Worm (Caenorhabditis elegans) whole organism, young adult: Measurements from ENCODE around the gene C02E7.7.

ENCODE experiments used
- B0261.1 ChIP-seq: sonication (generic microtip); optimal IDR thresholded peaks from 2 replicates; lab custom pipeline; 2016; ENCODE audit warnings: mild to moderate bottlenecking, missing genetic modification characterization, moderate library complexity, missing compliant biosample characterization
- C06A6.2 ChIP-seq: fragments of 200-800 bp; sonication (Bioruptor generic); conservative IDR thresholded peaks from 2 replicates; pipeline ENCODE4 v1.3.6; 2022; ENCODE audit warnings: missing genetic modification characterization, missing compliant biosample characterization
- C17E4.6 ChIP-seq: fragments of 200-800 bp; sonication (Bioruptor generic); IDR thresholded peaks from 2 replicates; pipeline ENCODE4 v1.3.6; 2022; ENCODE audit warnings: missing genetic modification reagents, missing genetic modification characterization, missing compliant biosample characterization
- F23B12.7 ChIP-seq: sonication (generic microtip); optimal IDR thresholded peaks from 2 replicates; lab custom pipeline; 2017; ENCODE audit warnings: missing genetic modification characterization, mild to moderate bottlenecking, missing compliant biosample characterization, antibody characterized with exemption, moderate library complexity; ENCODE audit not compliant: insufficient read depth
- F55B11.4 ChIP-seq: sonication (generic microtip); optimal IDR thresholded peaks from 2 replicates; lab custom pipeline; 2016; ENCODE audit warnings: missing compliant biosample characterization, missing genetic modification characterization, borderline replicate concordance; ENCODE audit not compliant: insufficient read depth
- T26A5.8 ChIP-seq: sonication (generic microtip); optimal IDR thresholded peaks from 2 replicates; lab custom pipeline; 2016; ENCODE audit warnings: missing genetic modification characterization, missing compliant biosample characterization
- akir-1 ChIP-seq: fragments of 200-800 bp; sonication (Bioruptor generic); optimal IDR thresholded peaks from 2 replicates; lab custom pipeline; 2018; ENCODE audit warnings: mild to moderate bottlenecking, missing genetic modification characterization, moderate library complexity, missing compliant biosample characterization
- aptf-2 ChIP-seq: fragments of 200-800 bp; sonication (Bioruptor generic); conservative IDR thresholded peaks from 2 replicates; pipeline ENCODE4 v1.3.6; 2022; ENCODE audit warnings: missing genetic modification reagents, missing genetic modification characterization, missing compliant biosample characterization
- aptf-3 ChIP-seq: fragments of 200-800 bp; sonication (Bioruptor generic); IDR thresholded peaks from 2 replicates; pipeline ENCODE4 v1.3.6; 2022; ENCODE audit warnings: missing genetic modification characterization, missing compliant biosample characterization
- atf-7 ChIP-seq: sonication (generic microtip); optimal IDR thresholded peaks from 2 replicates; lab custom pipeline; 2017; ENCODE audit warnings: mild to moderate bottlenecking, missing genetic modification characterization, missing compliant biosample characterization
- ceh-58 ChIP-seq: fragments of 200-800 bp; sonication (Bioruptor generic); IDR thresholded peaks from 2 replicates; pipeline ENCODE4 v1.3.6; 2022; ENCODE audit warnings: missing genetic modification characterization, missing compliant biosample characterization
- ekl-4 ChIP-seq: fragments of 200-800 bp; sonication (Bioruptor generic); IDR thresholded peaks from 2 replicates; pipeline ENCODE4 v1.3.6; 2022; ENCODE audit warnings: missing genetic modification reagents, missing genetic modification characterization, missing compliant biosample characterization
- hlh-26 ChIP-seq: fragments of 200-800 bp; sonication (Bioruptor generic); conservative IDR thresholded peaks from 2 replicates; pipeline ENCODE4 v1.3.6; 2022; ENCODE audit warnings: missing genetic modification reagents, missing genetic modification characterization, missing compliant biosample characterization
- hmg-20 ChIP-seq: fragments of 200-800 bp; sonication (Bioruptor generic); IDR thresholded peaks from 2 replicates; pipeline ENCODE4 v1.3.6; 2022; ENCODE audit warnings: missing genetic modification reagents, missing genetic modification characterization, missing compliant biosample characterization
- hrde-1 ChIP-seq: sonication (generic microtip); optimal IDR thresholded peaks from 2 replicates; lab custom pipeline; 2016; ENCODE audit warnings: missing genetic modification characterization, mild to moderate bottlenecking, missing compliant biosample characterization, moderate library complexity, missing genotype, missing genetic modification reagents, borderline replicate concordance
- lin-40 ChIP-seq: sonication (generic microtip); optimal IDR thresholded peaks from 2 replicates; lab custom pipeline; 2016; ENCODE audit warnings: missing genetic modification characterization, mild to moderate bottlenecking, missing compliant biosample characterization, missing genotype, missing genetic modification reagents
- lin-54 ChIP-seq: fragments of 200-800 bp; sonication (Bioruptor generic); optimal IDR thresholded peaks from 2 replicates; lab custom pipeline; 2018; ENCODE audit warnings: mild to moderate bottlenecking, missing genetic modification characterization, missing compliant biosample characterization
- lsl-1 ChIP-seq: fragments of 200-800 bp; sonication (Bioruptor generic); optimal IDR thresholded peaks from 2 replicates; lab custom pipeline; 2018; ENCODE audit warnings: mild to moderate bottlenecking, missing genetic modification characterization, moderate library complexity, missing compliant biosample characterization
- lsy-27 ChIP-seq: sonication (generic microtip); optimal IDR thresholded peaks from 2 replicates; lab custom pipeline; 2017; ENCODE audit warnings: missing genetic modification characterization, mild to moderate bottlenecking, missing compliant biosample characterization, antibody characterized with exemption, missing genotype, borderline replicate concordance; ENCODE audit not compliant: insufficient read depth
- mcd-1 ChIP-seq: fragments of 200-800 bp; sonication (Bioruptor generic); IDR thresholded peaks from 2 replicates; pipeline ENCODE4 v1.3.6; 2022; ENCODE audit warnings: missing genetic modification reagents, missing genetic modification characterization, missing compliant biosample characterization
- mel-28 ChIP-seq: sonication (generic microtip); optimal IDR thresholded peaks from 2 replicates; lab custom pipeline; 2016; ENCODE audit warnings: borderline replicate concordance, mild to moderate bottlenecking, missing genetic modification characterization, missing compliant biosample characterization
- nfya-2 ChIP-seq: fragments of 200-800 bp; sonication (Bioruptor generic); IDR thresholded peaks from 2 replicates; pipeline ENCODE4 v1.3.6; 2022; ENCODE audit warnings: missing genetic modification reagents, missing genetic modification characterization, missing compliant biosample characterization
- nhr-27 ChIP-seq: fragments of 200-800 bp; sonication (Bioruptor generic); optimal IDR thresholded peaks from 2 replicates; lab custom pipeline; 2018; ENCODE audit warnings: mild to moderate bottlenecking, missing genetic modification characterization, moderate library complexity, missing compliant biosample characterization
- pbrm-1 ChIP-seq: fragments of 200-800 bp; sonication (Bioruptor generic); IDR thresholded peaks from 2 replicates; pipeline ENCODE4 v1.3.6; 2022; ENCODE audit warnings: missing genetic modification reagents, missing genetic modification characterization, missing compliant biosample characterization
- rec-8 ChIP-seq, 2 experiments: sonication (generic microtip); optimal IDR thresholded peaks; 2 replicates each; lab custom pipeline; 2016; ENCODE audit warnings: mild to moderate bottlenecking in 2 of 2, missing genetic modification characterization in 2 of 2, missing genetic modification reagents in 2 of 2, missing genotype in 2 of 2, missing biosample characterization in 1 of 2, missing compliant biosample characterization in 1 of 2, moderate library complexity in 1 of 2
- rpc-1 ChIP-seq, 2 experiments: fragments of 150-350 bp in 1 of 2; sonication (generic microtip) in 1 of 2; optimal IDR thresholded peaks; 2 replicates each; lab custom pipeline; 2014 to 2018; ENCODE audit warnings: missing biosample characterization in 1 of 2, missing genetic modification characterization in 1 of 2, missing genetic modification reagents in 1 of 2, missing genotype in 1 of 2
- snpc-1.1 ChIP-seq: sonication (generic microtip); optimal IDR thresholded peaks from 2 replicates; lab custom pipeline; 2017; ENCODE audit warnings: missing genetic modification characterization, mild to moderate bottlenecking, missing compliant biosample characterization, antibody characterized with exemption, moderate library complexity, missing genotype, missing genetic modification reagents; ENCODE audit not compliant: insufficient read depth
- snpc-4 ChIP-seq, 5 experiments: fragments of 150-350 bp in 1 of 5; sonication (generic microtip) in 4 of 5; optimal IDR thresholded peaks; 2 replicates each; lab custom pipeline; 2014 to 2018; ENCODE audit warnings: missing genetic modification characterization in 5 of 5, missing biosample characterization in 3 of 5, antibody characterized with exemption in 2 of 5, mild to moderate bottlenecking in 2 of 5, missing compliant biosample characterization in 2 of 5, missing genotype in 2 of 5, moderate library complexity in 2 of 5, missing genetic modification reagents in 1 of 5
- sptf-2 ChIP-seq: fragments of 200-800 bp; sonication (Bioruptor generic); optimal IDR thresholded peaks from 2 replicates; lab custom pipeline; 2018; ENCODE audit warnings: mild to moderate bottlenecking, missing genetic modification characterization, missing compliant biosample characterization
- tlf-1 ChIP-seq: fragments of 200-800 bp; sonication (Bioruptor generic); optimal IDR thresholded peaks from 2 replicates; lab custom pipeline; 2018; ENCODE audit warnings: mild to moderate bottlenecking, missing genetic modification characterization, missing compliant biosample characterization
- unc-130 ChIP-seq: sonication (generic microtip); optimal IDR thresholded peaks from 2 replicates; lab custom pipeline; 2016; ENCODE audit warnings: missing genetic modification reagents, missing genetic modification characterization, missing compliant biosample characterization
- zfh-2 ChIP-seq: fragments of 200-800 bp; sonication (Bioruptor generic); conservative IDR thresholded peaks from 2 replicates; pipeline ENCODE4 v1.3.6; 2022; ENCODE audit warnings: missing genetic modification reagents, missing genetic modification characterization, missing compliant biosample characterization
- zim-3 ChIP-seq: sonication (generic microtip); optimal IDR thresholded peaks from 2 replicates; lab custom pipeline; 2017; ENCODE audit warnings: mild to moderate bottlenecking, missing genetic modification characterization, moderate library complexity, missing compliant biosample characterization
- ztf-22 ChIP-seq: fragments of 200-800 bp; sonication (Bioruptor generic); optimal IDR thresholded peaks from 2 replicates; lab custom pipeline; 2018; ENCODE audit warnings: mild to moderate bottlenecking, missing genetic modification characterization, moderate library complexity, missing compliant biosample characterization
- ztf-26 ChIP-seq: sonication (generic microtip); optimal IDR thresholded peaks from 2 replicates; lab custom pipeline; 2017; ENCODE audit warnings: missing genetic modification characterization, missing compliant biosample characterization
- ztf-6 ChIP-seq: fragments of 200-800 bp; sonication (Bioruptor generic); IDR thresholded peaks from 2 replicates; pipeline ENCODE4 v1.3.6; 2022; ENCODE audit warnings: missing genetic modification reagents, missing genetic modification characterization, missing compliant biosample characterization

The C02E7.7 gene

DNA sequence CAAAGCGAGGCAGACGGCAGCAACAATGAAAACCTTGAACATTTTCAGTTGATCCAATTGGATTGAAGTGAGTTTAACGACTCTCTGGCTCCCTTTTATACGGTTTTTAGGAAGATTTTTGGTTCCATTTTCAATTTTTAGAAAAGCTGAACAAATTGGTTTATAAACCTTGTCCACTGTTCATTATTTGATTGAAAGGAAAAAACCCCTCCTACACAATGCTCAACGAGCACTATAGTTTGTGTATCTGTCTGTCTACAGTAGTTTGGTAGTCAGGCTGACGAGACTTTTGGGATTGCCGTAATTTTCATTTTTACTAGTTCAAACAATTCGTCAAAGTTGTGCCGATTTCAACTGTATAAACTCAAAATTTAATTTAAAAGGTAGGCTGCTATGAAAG, 39.1 kb downstream of the C02E7.7 start, which contains the start of gene T19H12.15:
T19H12.15 (minus strand) TSS at position 101 of the 400 bp plus-strand sequence.
- no peak for TF ChIP-seq atf-7 (tag; lab: Kevin White, UChicago)
- no peak for TF ChIP-seq ztf-6 (GFP tag; lab: Robert Waterston, UW)
- no peak for TF ChIP-seq aptf-3 (GFP tag; lab: Robert Waterston, UW)
- no peak for TF ChIP-seq C06A6.2 (GFP tag; lab: Robert Waterston, UW)
- TF ChIP-seq, all 124 proteins: peak for 0

DNA sequence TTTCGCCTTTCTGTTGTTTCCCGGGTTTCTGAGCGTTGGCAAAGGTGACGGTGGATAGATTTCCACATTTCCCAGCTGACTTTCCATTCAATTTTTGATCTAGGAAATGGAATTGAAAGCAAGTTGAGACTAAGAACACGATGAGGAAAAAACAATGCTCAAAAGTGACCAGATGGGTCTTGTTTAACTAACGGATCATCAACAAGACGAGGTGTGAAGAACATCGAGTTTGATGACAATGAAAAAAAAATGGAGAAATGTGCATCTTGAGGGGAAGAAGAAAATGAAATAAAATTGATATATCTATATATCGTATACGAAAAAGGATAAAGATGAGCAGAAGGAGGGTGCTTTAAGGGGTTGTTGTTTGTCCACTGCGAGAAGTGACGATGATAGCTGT, 40.8 kb downstream of the C02E7.7 start, which contains the start of gene T19H12.6:
T19H12.6 (minus strand) TSS at position 101 of the 400 bp plus-strand sequence.
- TF ChIP-seq rpc-1 (optimal IDR thresholded peaks at IDR 0.05; lab: Kevin White, UChicago) (no peak), rpc-1 (tag; optimal IDR thresholded peaks at IDR 0.05; lab: Kevin White, UChicago) (no peak), F55B11.4 (tag; lab: Kevin White, UChicago) (no peak), snpc-1.1 (tag; lab: Kevin White, UChicago) (no peak), ztf-26 (tag; lab: Kevin White, UChicago) (no peak), B0261.1 (no peak), lin-40 (no peak), tlf-1 (GFP tag; lab: Kevin White, UChicago) (no peak), hmg-20 (no peak), ekl-4 (GFP tag; lab: Robert Waterston, UW) (no peak)

ce11 chrV:4871992-4872391, 46.4 kb downstream of the C02E7.7 start, which contains the start of gene srd-33:
Gene srd-33 (plus strand): TSS chrV:4872292.
- no peak for TF ChIP-seq hrde-1 (tag; lab: Kevin White, UChicago)
- no peak for TF ChIP-seq unc-130 (GFP tag; lab: Kevin White, UChicago)
- TF ChIP-seq tlf-1 (GFP tag; lab: Kevin White, UChicago): no peak
- TF ChIP-seq F23B12.7 (tag; lab: Kevin White, UChicago): no peak
- TF ChIP-seq ztf-22 (GFP tag; lab: Kevin White, UChicago): no peak
- no peak for TF ChIP-seq zfh-2 (GFP tag; lab: Robert Waterston, UW)
- no peak for TF ChIP-seq rec-8 (tag; optimal IDR thresholded peaks at IDR 0.05; lab: Kevin White, UChicago)
- no peak for TF ChIP-seq hlh-26 (GFP tag; lab: Robert Waterston, UW)
- no peak for TF ChIP-seq lin-54 (GFP tag; lab: Kevin White, UChicago)
- no peak for TF ChIP-seq ceh-58 (GFP tag; lab: Robert Waterston, UW)
- no peak for TF ChIP-seq lsl-1 (GFP tag; lab: Kevin White, UChicago)
- no peak for TF ChIP-seq lsy-27 (tag; lab: Kevin White, UChicago)
- TF ChIP-seq pbrm-1 (GFP tag; lab: Robert Waterston, UW): no peak
- no peak for TF ChIP-seq mcd-1 (GFP tag; lab: Robert Waterston, UW)
- TF ChIP-seq akir-1: no peak
- no peak for TF ChIP-seq T26A5.8
- TF ChIP-seq C17E4.6 (GFP tag; lab: Robert Waterston, UW): no peak
- no peak for TF ChIP-seq zim-3 (tag; lab: Kevin White, UChicago)
- TF ChIP-seq nfya-2 (GFP tag; lab: Robert Waterston, UW): no peak

DNA sequence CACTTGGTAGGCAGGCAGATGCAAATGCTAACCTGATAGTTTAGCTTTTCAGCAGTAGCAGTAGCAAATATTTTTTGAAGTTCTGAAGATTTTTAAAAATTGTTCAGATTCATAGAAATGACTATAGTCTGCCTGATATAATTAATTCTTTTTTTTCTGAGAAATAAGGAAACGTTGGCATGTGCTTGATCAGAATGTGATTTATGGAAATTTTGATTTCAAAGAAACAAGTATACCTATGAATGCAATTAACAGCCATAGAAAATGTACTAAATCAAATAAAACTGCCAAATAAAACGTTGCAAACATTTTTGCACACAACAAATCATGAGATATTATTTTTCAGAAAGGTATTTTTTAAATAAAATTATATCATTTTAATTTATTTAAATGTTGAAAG, 47.7 kb downstream of the C02E7.7 start:
- TF ChIP-seq snpc-4 (GFP tag; optimal IDR thresholded peaks at IDR 0.05; lab: Kevin White, UChicago): no peak
- no peak for TF ChIP-seq snpc-4 (tag; optimal IDR thresholded peaks at IDR 0.05; lab: Kevin White, UChicago)
- TF ChIP-seq sptf-2 (GFP tag; lab: Kevin White, UChicago): no peak
- no peak for TF ChIP-seq mel-28 (tag; lab: Kevin White, UChicago)
- TF ChIP-seq aptf-2 (GFP tag; lab: Robert Waterston, UW): no peak
- no peak for TF ChIP-seq F55B11.4 (tag; lab: Kevin White, UChicago)
- no peak for TF ChIP-seq nhr-27 (tag; lab: Kevin White, UChicago)
